Worm (Caenorhabditis elegans) whole organism, mixed stage, embryonic: ENCODE measurements around the gene F38A1.13.
A peak's percentile ranks its signal among the peaks of the same experiment; 100 is the strongest.

Experiments
- M03D4.4 ChIP-seq: sonication (generic microtip); optimal IDR thresholded peaks from 2 replicates; lab custom pipeline; 2017; ENCODE audit warnings: mild to moderate bottlenecking, missing genetic modification characterization, missing compliant biosample characterization
- bed-3 ChIP-seq: fragments of 200-800 bp; sonication (Bioruptor generic); optimal IDR thresholded peaks from 3 replicates; lab custom pipeline; 2018; ENCODE audit warnings: mild to moderate bottlenecking, missing genetic modification characterization, moderate library complexity, missing compliant biosample characterization
- blmp-1 ChIP-seq: fragments of 150-350 bp; optimal IDR thresholded peaks from 2 replicates; lab custom pipeline; 2014; ENCODE audit warnings: missing biosample characterization, missing genetic modification characterization
- ceh-43 ChIP-seq: fragments of 200-800 bp; sonication (Bioruptor generic); optimal IDR thresholded peaks from 2 replicates; lab custom pipeline; 2018; ENCODE audit warnings: mild to moderate bottlenecking, missing genetic modification characterization, moderate library complexity, missing compliant biosample characterization
- ceh-83 ChIP-seq: fragments of 200-800 bp; sonication (Bioruptor generic); optimal IDR thresholded peaks from 2 replicates; lab custom pipeline; 2018; ENCODE audit warnings: mild to moderate bottlenecking, missing genetic modification characterization, missing compliant biosample characterization
- ces-1 ChIP-seq: fragments of 150-350 bp; optimal IDR thresholded peaks from 2 replicates; lab custom pipeline; 2014; ENCODE audit warnings: missing biosample characterization, missing genetic modification reagents, missing genetic modification characterization
- cnd-1 ChIP-seq: fragments of 200-800 bp; sonication (Bioruptor generic); optimal IDR thresholded peaks from 2 replicates; lab custom pipeline; 2018; ENCODE audit warnings: mild to moderate bottlenecking, missing genetic modification characterization, missing compliant biosample characterization
- drap-1 ChIP-seq: fragments of 200-800 bp; sonication (Bioruptor generic); optimal IDR thresholded peaks from 3 replicates; lab custom pipeline; 2018; ENCODE audit warnings: mild to moderate bottlenecking, missing genetic modification characterization, missing compliant biosample characterization
- elt-3 ChIP-seq: fragments of 150-350 bp; optimal IDR thresholded peaks from 2 replicates; lab custom pipeline; 2014; ENCODE audit warnings: missing biosample characterization, missing genetic modification characterization
- flh-1 ChIP-seq: fragments of 200-800 bp; sonication (Bioruptor generic); optimal IDR thresholded peaks from 2 replicates; lab custom pipeline; 2018; ENCODE audit warnings: mild to moderate bottlenecking, missing genetic modification characterization, moderate library complexity, missing compliant biosample characterization
- lin-13 ChIP-seq: fragments of 150-350 bp; optimal IDR thresholded peaks from 2 replicates; lab custom pipeline; 2014; ENCODE audit warnings: missing biosample characterization, missing genetic modification characterization
- lin-32 ChIP-seq: fragments of 200-800 bp; sonication (Bioruptor generic); optimal IDR thresholded peaks from 2 replicates; lab custom pipeline; 2018; ENCODE audit warnings: mild to moderate bottlenecking, missing genetic modification characterization, missing compliant biosample characterization
- lsy-2 ChIP-seq: fragments of 150-350 bp; optimal IDR thresholded peaks from 2 replicates; lab custom pipeline; 2014; ENCODE audit warnings: missing biosample characterization, missing genetic modification characterization
- mab-5 ChIP-seq: fragments of 150-350 bp; optimal IDR thresholded peaks from 2 replicates; lab custom pipeline; 2014; ENCODE audit warnings: missing biosample characterization, missing genetic modification characterization
- mep-1 ChIP-seq: fragments of 150-350 bp; optimal IDR thresholded peaks from 2 replicates; lab custom pipeline; 2017; ENCODE audit warnings: missing biosample characterization, missing genetic modification reagents, missing genetic modification characterization, inconsistent platforms
- mls-2 ChIP-seq: sonication (generic microtip); optimal IDR thresholded peaks from 2 replicates; lab custom pipeline; 2016; ENCODE audit warnings: mild to moderate bottlenecking, missing genetic modification characterization, moderate library complexity, missing compliant biosample characterization
- nhr-12 ChIP-seq: fragments of 150-350 bp; optimal IDR thresholded peaks from 2 replicates; lab custom pipeline; 2014; ENCODE audit warnings: missing biosample characterization, missing genetic modification characterization
- nhr-237 ChIP-seq: fragments of 150-350 bp; optimal IDR thresholded peaks from 2 replicates; lab custom pipeline; 2014; ENCODE audit warnings: missing biosample characterization, missing genetic modification characterization
- nhr-28 ChIP-seq: fragments of 150-350 bp; optimal IDR thresholded peaks from 2 replicates; lab custom pipeline; 2014; ENCODE audit warnings: missing biosample characterization, missing genetic modification characterization
- nhr-76 ChIP-seq: sonication (generic microtip); optimal IDR thresholded peaks from 2 replicates; lab custom pipeline; 2017; ENCODE audit warnings: missing biosample characterization, missing genetic modification characterization
- pha-4 ChIP-seq: fragments of 150-350 bp; optimal IDR thresholded peaks from 2 replicates; lab custom pipeline; 2018; ENCODE audit warnings: missing biosample characterization, missing genetic modification reagents, missing genetic modification characterization
- sem-2 ChIP-seq: fragments of 200-800 bp; sonication (Bioruptor generic); optimal IDR thresholded peaks from 2 replicates; lab custom pipeline; 2018; ENCODE audit warnings: mild to moderate bottlenecking, missing genetic modification characterization, missing compliant biosample characterization
- sptf-1 ChIP-seq: sonication (generic microtip); optimal IDR thresholded peaks from 2 replicates; lab custom pipeline; 2017; ENCODE audit warnings: mild to moderate bottlenecking, missing genetic modification characterization, moderate library complexity, missing compliant biosample characterization
- unc-120 ChIP-seq: sonication (generic microtip); optimal IDR thresholded peaks from 2 replicates; lab custom pipeline; 2017; ENCODE audit warnings: missing genetic modification characterization, missing compliant biosample characterization; ENCODE audit not compliant: poor library complexity, severe bottlenecking
- unc-39 ChIP-seq: fragments of 150-350 bp; optimal IDR thresholded peaks from 2 replicates; lab custom pipeline; 2014; ENCODE audit warnings: missing biosample characterization, missing genetic modification characterization
- unc-62 ChIP-seq: fragments of 150-350 bp; optimal IDR thresholded peaks from 2 replicates; lab custom pipeline; 2014; ENCODE audit warnings: missing biosample characterization, missing genetic modification reagents, missing genetic modification characterization
- zip-8 ChIP-seq: fragments of 150-350 bp; optimal IDR thresholded peaks from 2 replicates; lab custom pipeline; 2014; ENCODE audit warnings: missing biosample characterization, missing genetic modification characterization
- ztf-11 ChIP-seq: fragments of 150-350 bp; optimal IDR thresholded peaks from 2 replicates; lab custom pipeline; 2014; ENCODE audit warnings: missing biosample characterization, missing genetic modification characterization

Gene F38A1.13

DNA sequence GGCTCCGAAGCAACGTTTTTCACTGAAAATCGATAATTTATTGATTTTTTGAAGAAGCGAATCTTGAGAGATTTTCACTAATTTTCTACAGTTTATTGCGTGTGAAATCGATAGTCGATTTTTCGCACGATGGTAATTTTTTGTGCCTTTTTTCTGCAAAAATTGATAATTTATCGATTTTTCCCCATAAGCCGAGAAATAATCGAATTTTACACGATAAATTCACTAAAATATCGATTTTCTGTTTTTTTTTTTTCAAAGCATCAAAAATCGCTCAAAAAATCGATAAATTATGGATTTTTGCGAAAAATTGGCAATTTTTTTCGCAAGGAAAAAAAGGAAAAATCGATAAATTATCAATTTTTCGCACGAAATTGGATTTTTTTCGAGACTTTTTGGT, 29.2 kb upstream of the F38A1.13 start:
- TF ChIP-seq unc-120 (tag; lab: Kevin White, UChicago) (no peak), ceh-43 (no peak), blmp-1 (no peak), pha-4 (tag; lab: Kevin White, UChicago) (no peak), nhr-237 (tag; lab: Kevin White, UChicago) (no peak), zip-8 (tag; lab: Kevin White, UChicago) (no peak), unc-62 (GFP tag; lab: Kevin White, UChicago) (no peak), bed-3 (GFP tag; lab: Kevin White, UChicago) (no peak), M03D4.4 (tag; lab: Kevin White, UChicago) (no peak), ceh-83 (no peak), sem-2 (no peak), unc-39 (tag; lab: Kevin White, UChicago) (no peak), lin-13 (no peak), flh-1 (GFP tag; lab: Kevin White, UChicago) (no peak), mls-2 (tag; lab: Kevin White, UChicago) (no peak), nhr-12 (tag; lab: Kevin White, UChicago) (no peak)

DNA sequence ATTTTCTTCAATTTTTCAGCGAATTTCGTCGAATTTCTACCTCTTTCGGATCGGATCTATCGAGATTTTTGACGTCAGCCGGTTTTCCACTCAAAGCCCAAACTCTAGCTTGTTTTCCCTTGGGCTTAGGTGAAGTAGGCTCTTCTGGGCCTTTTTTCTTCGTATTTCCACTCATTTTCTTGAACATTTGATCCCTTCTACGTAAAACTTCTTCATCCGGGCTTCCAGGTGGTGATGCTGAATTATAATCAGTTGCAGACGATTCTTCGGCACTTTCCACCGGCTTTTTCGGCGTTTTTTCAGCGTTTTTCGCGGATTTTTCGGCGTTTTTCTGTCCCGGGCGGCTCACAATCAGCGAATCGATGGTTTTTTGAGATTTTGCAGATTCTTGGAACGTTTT, 26.9 kb upstream of the F38A1.13 start:
- TF ChIP-seq ces-1 (GFP tag; lab: Kevin White, UChicago) (no peak), flh-1 (GFP tag; lab: Kevin White, UChicago) (no peak), sptf-1 (tag; lab: Kevin White, UChicago) (no peak), lsy-2 (tag; lab: Kevin White, UChicago) (no peak), unc-39 (tag; lab: Kevin White, UChicago) (no peak), cnd-1 (tag; lab: Kevin White, UChicago) (no peak), ztf-11 (tag; lab: Kevin White, UChicago) (no peak), unc-120 (tag; lab: Kevin White, UChicago) (no peak)

DNA sequence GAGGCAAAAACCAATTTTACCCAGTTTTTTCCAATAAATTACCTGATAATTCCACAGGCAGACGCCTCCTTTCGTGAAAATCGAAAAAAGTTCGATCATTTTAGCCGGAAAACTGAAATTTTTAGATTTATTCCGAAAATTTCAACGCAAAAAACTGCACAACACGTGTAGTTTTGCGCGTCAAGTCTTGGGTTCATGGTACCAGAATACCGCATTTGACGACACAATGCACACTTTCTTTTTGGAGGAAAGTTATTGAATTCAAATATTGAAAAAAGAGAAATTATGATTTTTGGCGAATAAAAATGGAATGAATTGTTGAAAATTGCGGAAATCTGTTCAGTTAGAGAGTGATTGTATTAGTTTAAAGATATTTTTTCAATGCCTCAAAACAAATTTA, 25.3 kb upstream of the F38A1.13 start, which contains the start of gene F38A1.8:
F38A1.8 (minus strand) TSS at position 167 of the 400 bp plus-strand sequence.
- peak; percentile 64 for TF ChIP-seq nhr-237 (tag; lab: Kevin White, UChicago)
- no peak for TF ChIP-seq nhr-12 (tag; lab: Kevin White, UChicago)
- peak; percentile 51 for TF ChIP-seq lin-13
- peak; percentile 64 for TF ChIP-seq lsy-2 (tag; lab: Kevin White, UChicago)
- TF ChIP-seq unc-62 (GFP tag; lab: Kevin White, UChicago) = no peak
- peak; percentile 36 for TF ChIP-seq mep-1
- TF ChIP-seq pha-4 (tag; lab: Kevin White, UChicago) = peak; percentile 32

- no peak for TF ChIP-seq pha-4 (tag; lab: Kevin White, UChicago)
These were observed 21.7 kb upstream of the F38A1.13 start, which contains the start of gene F38A1.15 for ce11 chrIV:1243295-1243694. TSS of gene F38A1.15 (minus strand) at chrIV:1243395.

DNA sequence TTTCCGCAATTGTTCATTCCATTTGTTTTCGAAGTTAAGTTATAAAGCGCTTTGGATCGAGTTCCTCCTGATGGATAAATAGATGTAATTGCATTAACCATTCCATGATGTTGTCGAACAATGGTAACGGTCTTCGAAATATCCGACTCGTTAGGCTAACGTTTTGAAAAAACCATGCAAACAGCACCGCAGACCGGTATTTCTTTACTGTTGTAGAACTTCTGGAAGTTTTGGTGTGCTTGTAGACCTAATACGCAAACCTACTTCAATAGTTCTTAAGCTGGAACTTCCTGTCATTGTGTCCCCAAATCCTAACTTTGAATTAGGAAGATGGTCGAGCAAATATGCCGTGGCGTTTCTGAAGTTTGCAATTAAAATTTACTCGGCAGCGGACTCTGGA, 19.8 kb upstream of the F38A1.13 start, which contains the start of gene F38A1.9:
F38A1.9 (minus strand) TSS at position 101 of the 400 bp plus-strand sequence.
- no peak for TF ChIP-seq elt-3 (tag; lab: Kevin White, UChicago)
- TF ChIP-seq mab-5 (tag; lab: Kevin White, UChicago) = no peak
- TF ChIP-seq flh-1 (GFP tag; lab: Kevin White, UChicago) = no peak
- TF ChIP-seq ceh-83 = no peak
- no peak for TF ChIP-seq nhr-28 (tag; lab: Kevin White, UChicago)
- TF ChIP-seq nhr-12 (tag; lab: Kevin White, UChicago) = no peak
- no peak for TF ChIP-seq ces-1 (GFP tag; lab: Kevin White, UChicago)
- no peak for TF ChIP-seq mep-1
- TF ChIP-seq, all 35 proteins: peak for 0

DNA sequence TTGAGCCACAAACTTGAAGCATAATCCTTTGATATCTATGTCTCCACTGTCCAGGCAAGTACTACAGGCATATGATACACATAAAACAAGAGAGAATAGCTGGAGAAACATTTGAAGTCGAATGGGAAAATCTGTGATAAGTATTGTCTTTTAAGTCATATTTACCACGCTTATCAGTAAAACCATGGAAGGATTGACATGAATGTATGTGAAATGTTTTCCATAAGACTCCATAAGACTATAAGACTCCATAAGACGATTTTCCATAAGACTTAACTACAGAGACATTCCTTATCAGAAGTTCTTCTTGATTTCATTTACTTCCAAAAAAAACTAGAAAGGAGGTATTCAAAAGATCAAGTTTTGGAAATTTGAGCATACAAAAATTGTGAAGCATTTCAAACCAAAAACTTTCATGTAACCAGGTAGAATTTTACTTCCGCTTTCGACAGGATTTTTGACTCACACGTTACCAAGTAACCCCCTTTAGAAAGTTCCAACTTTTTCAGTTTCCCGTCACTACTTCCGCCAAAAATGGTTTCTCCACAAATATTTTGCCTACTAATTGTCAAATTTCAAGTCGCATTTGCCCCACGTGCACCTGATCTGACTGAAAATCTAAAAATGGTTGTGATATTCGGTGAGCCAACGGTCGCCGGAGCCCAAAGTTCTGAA, 18.1 kb upstream of the F38A1.13 start, which contains the start of the genes clec-165 and F38A1.11:
clec-165 (minus strand) TSS at position 125 of the 675 bp plus-strand sequence.
F38A1.11 (plus strand) TSS at position 625 of the 675 bp plus-strand sequence.
- TF ChIP-seq sem-2 (no peak), nhr-28 (tag; lab: Kevin White, UChicago) (no peak), lsy-2 (tag; lab: Kevin White, UChicago) (no peak), lin-32 (GFP tag; lab: Kevin White, UChicago) (no peak), pha-4 (tag; lab: Kevin White, UChicago) (no peak), drap-1 (no peak), mls-2 (tag; lab: Kevin White, UChicago) (no peak), nhr-76 (no peak), ceh-43 (no peak), M03D4.4 (tag; lab: Kevin White, UChicago) (no peak), mep-1 (no peak), ces-1 (GFP tag; lab: Kevin White, UChicago) (no peak), zip-8 (tag; lab: Kevin White, UChicago) (no peak), unc-120 (tag; lab: Kevin White, UChicago) (no peak), mab-5 (tag; lab: Kevin White, UChicago) (no peak), lin-13 (no peak)
